Fruit fly (Drosophila melanogaster): ENCODE data around the gene CG13926.

The CG13926 gene

DNA sequence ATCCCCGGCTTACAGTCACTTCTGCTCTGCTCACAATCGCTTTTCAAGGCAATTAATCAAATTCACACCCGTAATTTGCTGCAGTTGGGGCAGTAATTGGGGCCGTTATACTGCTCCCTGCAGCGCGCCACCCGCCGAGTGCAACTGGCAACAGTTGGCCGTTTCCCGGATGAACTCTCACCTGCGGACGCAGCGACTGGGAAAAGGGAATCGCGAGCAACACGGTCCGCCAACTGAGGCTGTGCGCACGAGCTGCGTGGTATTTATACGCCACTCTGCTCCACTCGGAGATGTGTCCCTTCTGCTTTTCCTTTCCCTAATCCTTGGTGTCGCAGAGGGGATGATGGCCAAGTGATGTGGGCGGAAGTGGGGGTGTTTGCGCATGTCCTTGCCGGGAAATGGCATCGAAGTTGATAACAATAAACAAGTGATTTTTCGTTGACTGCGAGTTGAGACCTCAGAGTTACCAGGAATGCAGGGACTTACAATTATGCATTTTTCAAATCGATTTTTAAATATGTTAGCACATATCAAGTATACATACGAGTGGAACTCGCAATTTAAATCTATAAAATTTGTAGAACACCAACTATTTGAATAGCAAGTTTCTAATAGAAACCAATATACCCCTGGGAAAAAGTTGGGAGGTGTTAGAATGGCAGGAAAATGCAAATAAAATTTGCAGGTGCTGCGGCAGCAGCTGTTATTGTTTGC lies 11.3 kb upstream of the CG13926 start, which contains the start of gene GC (continued):
- TF ChIP-seq Ets21C (GFP tag; optimal IDR thresholded peaks at IDR 0.05) (peak; percentile 23), OdsH (GFP tag; optimal IDR thresholded peaks at IDR 0.05) (no peak), fkh (GFP tag; optimal IDR thresholded peaks at IDR 0.05) (no peak), CG10631 (GFP tag; optimal IDR thresholded peaks at IDR 0.05) (no peak), Hr38 (GFP tag; optimal IDR thresholded peaks at IDR 0.05) (no peak), Eip78C (GFP tag) (no peak)

DNA sequence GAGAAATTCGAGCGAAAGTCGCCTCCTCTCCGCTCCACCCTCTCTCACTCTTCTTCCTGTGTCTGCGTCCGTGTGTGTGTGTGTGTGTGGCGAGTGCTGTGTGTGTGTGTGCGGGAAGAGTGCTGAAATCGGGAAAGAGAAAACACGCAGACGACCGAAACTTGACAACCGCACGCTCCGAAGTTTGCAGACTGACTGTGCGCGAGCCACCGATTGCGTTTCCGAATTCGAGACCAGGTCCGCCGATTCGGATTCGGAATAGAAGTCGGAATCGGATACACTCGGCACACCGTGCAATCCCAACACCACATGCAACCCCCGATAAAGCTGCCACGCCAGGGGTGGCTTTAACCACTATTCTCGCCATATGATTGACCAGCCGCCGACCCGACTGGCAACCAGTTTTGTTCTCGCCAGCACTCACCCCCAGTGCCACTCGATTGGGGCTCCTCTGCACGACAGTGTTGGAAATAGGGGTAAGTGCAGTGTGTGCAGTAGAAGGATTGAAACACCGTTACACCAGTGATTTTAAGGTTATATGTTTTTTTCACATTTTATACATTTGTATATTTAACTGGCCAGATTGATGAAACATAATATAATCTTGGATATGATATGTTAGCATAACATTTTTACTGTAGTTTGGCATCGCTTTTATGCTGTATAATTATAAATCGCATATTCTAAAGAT lies 10.4 kb upstream of the CG13926 start, which contains the start of gene CG13928:
Gene CG13928, minus strand, starts transcription at position 202 of the 691 bp plus-strand sequence.
- TF ChIP-seq CG3032 (tag; optimal IDR thresholded peaks at IDR 0.05) (no peak), fd85E (GFP tag; optimal IDR thresholded peaks at IDR 0.05) (no peak), CG6808 (GFP tag; optimal IDR thresholded peaks at IDR 0.05) (no peak), CG8119 (GFP tag; IDR thresholded peaks at IDR 0.05) (no peak), Sox14 (GFP tag; optimal IDR thresholded peaks at IDR 0.05) (no peak), Hr39 (GFP tag; optimal IDR thresholded peaks at IDR 0.05) (no peak), ss (GFP tag; optimal IDR thresholded peaks at IDR 0.05) (no peak), eg (GFP tag; IDR thresholded peaks at IDR 0.05) (no peak), svp (GFP tag) (peak; percentile 29)

DNA sequence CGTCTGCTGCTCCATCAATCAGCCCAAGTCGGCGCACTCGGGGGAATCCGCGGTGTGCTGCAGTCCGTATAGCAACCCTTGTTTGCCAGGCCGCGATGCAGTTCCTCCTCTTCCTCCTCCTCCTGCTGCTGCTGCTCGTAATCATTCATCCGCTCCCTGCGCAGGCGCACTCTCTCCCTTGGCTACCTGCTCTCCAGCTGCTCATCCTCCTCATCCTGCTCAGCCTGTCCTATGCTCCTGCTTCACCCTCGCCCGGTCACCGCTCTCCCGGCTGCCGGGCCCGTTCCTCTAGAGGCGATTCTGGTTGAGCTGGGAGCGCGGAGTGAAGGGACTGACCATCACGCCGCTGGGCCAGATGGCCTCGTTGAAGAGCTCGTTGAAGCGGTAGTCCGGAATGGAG lies 9.0 kb upstream of the CG13926 start:
- TF ChIP-seq lz (GFP tag; optimal IDR thresholded peaks at IDR 0.05) (no peak), fd85E (GFP tag; optimal IDR thresholded peaks at IDR 0.05) (no peak), CG11294 (GFP tag; IDR thresholded peaks at IDR 0.05) (no peak), CG10669 (GFP tag; optimal IDR thresholded peaks at IDR 0.05) (no peak), svp (GFP tag) (peak; percentile 38)

DNA sequence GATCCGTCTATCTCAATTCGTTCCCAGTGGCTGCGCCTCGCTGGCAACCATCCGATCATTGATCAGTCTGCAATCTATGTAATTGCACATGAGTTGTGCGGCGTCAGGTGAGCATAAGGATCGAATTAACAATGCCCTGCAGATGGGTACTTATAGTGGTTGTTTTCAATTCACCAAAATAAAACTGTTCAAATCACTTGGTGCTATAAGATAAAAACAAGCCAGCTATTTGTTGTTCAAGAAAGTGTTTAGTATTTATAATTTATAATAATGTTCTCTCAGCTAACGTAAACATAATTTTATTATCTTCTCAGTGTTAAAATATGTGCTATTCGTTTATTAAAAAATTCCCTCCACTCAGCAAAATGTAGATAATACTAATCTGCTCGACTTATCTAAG lies 2.3 kb downstream of the CG13926 start, which contains the start of gene CG12105:
Gene CG12105, minus strand, starts transcription at position 101 of the 400 bp plus-strand sequence.
- no peak for TF ChIP-seq CG31627 (GFP tag; optimal IDR thresholded peaks at IDR 0.05)
- TF ChIP-seq esn (GFP tag; optimal IDR thresholded peaks at IDR 0.05), result no peak
- TF ChIP-seq Sox14 (GFP tag; optimal IDR thresholded peaks at IDR 0.05), result no peak
- TF ChIP-seq CG4318 (GFP tag; optimal IDR thresholded peaks at IDR 0.05), result no peak
- no peak for TF ChIP-seq Ets96B (tag; optimal IDR thresholded peaks at IDR 0.05)
- no peak for TF ChIP-seq CG3919 (GFP tag; optimal IDR thresholded peaks at IDR 0.05)
- no peak for TF ChIP-seq CG6276 (GFP tag; optimal IDR thresholded peaks at IDR 0.05)
- no peak for TF ChIP-seq CG7368 (GFP tag; optimal IDR thresholded peaks at IDR 0.05)
- no peak for TF ChIP-seq vri (GFP tag; optimal IDR thresholded peaks at IDR 0.05)
- TF ChIP-seq CG11902 (GFP tag; optimal IDR thresholded peaks at IDR 0.05), result no peak
- no peak for TF ChIP-seq fkh (GFP tag; optimal IDR thresholded peaks at IDR 0.05)
- no peak for TF ChIP-seq eg (GFP tag; IDR thresholded peaks at IDR 0.05)

DNA sequence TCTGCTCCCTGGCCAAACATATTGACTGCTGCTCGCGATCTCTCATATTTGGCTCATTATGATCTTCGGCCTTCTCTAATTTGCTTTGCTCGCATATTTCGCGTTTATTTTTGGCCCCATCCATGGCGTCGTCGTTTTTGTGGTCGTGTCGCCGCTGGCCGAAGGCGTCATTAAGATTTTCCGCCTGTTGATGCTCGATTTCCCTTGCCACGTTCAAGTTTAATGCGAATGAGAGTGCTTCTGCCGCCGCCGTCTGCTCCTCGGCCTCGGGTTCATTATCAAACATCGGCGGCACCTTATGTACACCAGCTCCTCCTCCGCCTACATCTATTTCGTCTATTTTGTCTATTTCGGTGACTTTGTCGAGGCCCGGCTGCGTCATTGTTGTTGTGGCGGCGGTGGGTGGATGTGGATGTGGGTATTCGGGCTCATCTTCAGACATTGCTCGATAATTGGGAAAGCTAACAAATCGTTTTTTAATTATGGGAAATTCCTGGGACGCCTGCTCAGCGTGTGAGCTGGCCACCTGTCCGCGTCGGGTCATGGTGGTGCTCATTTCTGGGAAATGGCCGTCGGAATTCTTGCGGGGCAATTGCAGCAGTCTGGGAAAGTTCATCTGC lies 3.4 kb downstream of the CG13926 start:
- TF ChIP-seq svp (GFP tag) (peak; percentile 57), Ets21C (GFP tag; optimal IDR thresholded peaks at IDR 0.05) (no peak), Met (GFP tag; optimal IDR thresholded peaks at IDR 0.05) (no peak)

DNA sequence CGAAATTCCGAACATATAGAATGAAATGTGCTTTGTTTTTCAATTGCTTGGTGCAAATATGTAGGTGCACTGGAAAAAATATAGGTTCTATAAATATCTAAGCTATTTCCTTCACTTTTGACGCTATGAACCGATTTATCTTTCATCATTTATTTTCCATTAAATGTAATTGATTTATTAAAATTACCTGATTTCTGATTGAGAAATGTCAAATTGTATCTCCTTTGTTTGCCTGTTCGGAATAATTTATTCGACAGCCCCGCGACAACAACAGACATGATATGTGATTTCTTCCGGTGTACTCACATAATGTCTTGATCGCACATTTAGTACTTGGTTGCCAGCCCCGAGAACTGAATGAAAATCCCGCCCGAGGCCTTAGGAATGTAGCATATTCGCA lies 8.3 kb downstream of the CG13926 start:
- TF ChIP-seq CG10631 (GFP tag; optimal IDR thresholded peaks at IDR 0.05) (peak; percentile 19), net (GFP tag; optimal IDR thresholded peaks at IDR 0.05) (peak; percentile 21), Ets96B (tag; optimal IDR thresholded peaks at IDR 0.05) (no peak), CG11762 (GFP tag; optimal IDR thresholded peaks at IDR 0.05; ENCODE audit: insufficient read depth) (no peak), achi (GFP tag; optimal IDR thresholded peaks at IDR 0.05) (peak; percentile 20), Blimp-1 (GFP tag; optimal IDR thresholded peaks at IDR 0.05) (no peak), Sox14 (GFP tag; optimal IDR thresholded peaks at IDR 0.05) (peak; percentile 9), Gug (GFP tag; IDR thresholded peaks at IDR 0.05) (peak; percentile 19; the same call in 1 of the 2 replicates), eg (GFP tag; IDR thresholded peaks at IDR 0.05) (peak; percentile 43; the same call in 2 of the 3 replicates), pdm3 (GFP tag; optimal IDR thresholded peaks at IDR 0.05) (no peak), CG6808 (GFP tag; optimal IDR thresholded peaks at IDR 0.05) (no peak), CG15336 (GFP tag; IDR thresholded peaks at IDR 0.05) (peak; percentile 46; the same call in 1 of the 2 replicates), OdsH (GFP tag; optimal IDR thresholded peaks at IDR 0.05) (no peak), Lpt (GFP tag; optimal IDR thresholded peaks at IDR 0.05) (peak; percentile 23), CG8632 (GFP tag; optimal IDR thresholded peaks at IDR 0.05) (no peak), CG6163 (GFP tag; IDR thresholded peaks at IDR 0.05) (no peak), cyc (GFP tag; optimal IDR thresholded peaks at IDR 0.05) (no peak)
